Worm (Caenorhabditis elegans) whole organism, L4 larva: ENCODE results near the gene pap-2.
A peak's percentile ranks its signal among the peaks of the same experiment; 100 is the strongest.

Experiments
- D1046.2 ChIP-seq: fragments of 200-800 bp; sonication (Bioruptor generic); IDR thresholded peaks from 2 replicates; pipeline ENCODE4 v1.3.6; 2022; ENCODE audit warnings: missing genetic modification characterization, missing compliant biosample characterization
- F10B5.3 ChIP-seq: sonication (generic microtip); optimal IDR thresholded peaks from 2 replicates; lab custom pipeline; 2016; ENCODE audit warnings: mild to moderate bottlenecking, missing genetic modification characterization, missing compliant biosample characterization
- R02D3.7 ChIP-seq: fragments of 150-350 bp; sonication (generic microtip); optimal IDR thresholded peaks from 3 replicates; lab custom pipeline; 2014; ENCODE audit warnings: missing biosample characterization, missing genetic modification characterization
- T20F7.1 ChIP-seq: fragments of 200-800 bp; sonication (Bioruptor generic); optimal IDR thresholded peaks from 2 replicates; lab custom pipeline; 2018; ENCODE audit warnings: mild to moderate bottlenecking, missing genetic modification characterization, missing compliant biosample characterization
- ZK337.2 ChIP-seq: fragments of 200-800 bp; sonication (Bioruptor generic); IDR thresholded peaks from 2 replicates; pipeline ENCODE4 v1.3.6; 2022; ENCODE audit warnings: missing genetic modification reagents, missing genetic modification characterization, missing compliant biosample characterization
- aha-1 ChIP-seq: fragments of 150-350 bp; peaks from one replicate; lab custom pipeline; 2014; ENCODE audit warnings: missing biosample characterization, missing genetic modification characterization
- aly-2 ChIP-seq: sonication (generic microtip); optimal IDR thresholded peaks from 2 replicates; lab custom pipeline; 2018; ENCODE audit warnings: missing biosample characterization, missing genetic modification characterization
- arid-1 ChIP-seq: fragments of 200-800 bp; sonication (Bioruptor generic); conservative IDR thresholded peaks from 2 replicates; pipeline ENCODE4 v1.3.6; 2022; ENCODE audit warnings: missing genetic modification reagents, missing genetic modification characterization, missing compliant biosample characterization
- attf-4 ChIP-seq: sonication (generic microtip); optimal IDR thresholded peaks from 3 replicates; lab custom pipeline; 2017; ENCODE audit warnings: missing biosample characterization, missing genetic modification characterization
- ceh-28 ChIP-seq: fragments of 150-350 bp; optimal IDR thresholded peaks from 2 replicates; lab custom pipeline; 2014; ENCODE audit warnings: missing biosample characterization, missing genetic modification reagents, missing genetic modification characterization
- ceh-32 ChIP-seq: sonication (generic microtip); optimal IDR thresholded peaks from 2 replicates; lab custom pipeline; 2016; ENCODE audit warnings: mild to moderate bottlenecking, missing genetic modification characterization, missing compliant biosample characterization; ENCODE audit not compliant: poor library complexity
- ceh-62 ChIP-seq: sonication (generic microtip); optimal IDR thresholded peaks from 2 replicates; lab custom pipeline; 2017; ENCODE audit warnings: missing biosample characterization, missing genetic modification characterization
- ceh-82 ChIP-seq: sonication (generic microtip); optimal IDR thresholded peaks from 2 replicates; lab custom pipeline; 2017; ENCODE audit warnings: missing biosample characterization, missing genetic modification characterization
- cey-2 ChIP-seq: sonication (generic microtip); optimal IDR thresholded peaks from 3 replicates; lab custom pipeline; 2017; ENCODE audit warnings: missing genetic modification characterization, mild to moderate bottlenecking, missing compliant biosample characterization, antibody characterized with exemption, borderline replicate concordance; ENCODE audit not compliant: insufficient read depth
- daf-12 ChIP-seq: fragments of 150-350 bp; optimal IDR thresholded peaks from 2 replicates; lab custom pipeline; 2014; ENCODE audit warnings: missing biosample characterization, missing genetic modification reagents, missing genetic modification characterization
- daf-19 ChIP-seq: fragments of 200-800 bp; sonication (Bioruptor generic); conservative IDR thresholded peaks from 2 replicates; pipeline ENCODE4 v1.3.6; 2022; ENCODE audit warnings: missing genetic modification characterization, missing compliant biosample characterization
- dmd-8 ChIP-seq: fragments of 200-800 bp; sonication (Bioruptor generic); IDR thresholded peaks from 2 replicates; pipeline ENCODE4 v1.3.6; 2022; ENCODE audit warnings: missing genetic modification characterization, missing compliant biosample characterization
- dpl-1 ChIP-seq: fragments of 150-350 bp; optimal IDR thresholded peaks from 2 replicates; lab custom pipeline; 2014; ENCODE audit warnings: missing biosample characterization, missing genetic modification reagents, missing genetic modification characterization
- duxl-1 ChIP-seq: sonication (generic microtip); optimal IDR thresholded peaks from 2 replicates; lab custom pipeline; 2016; ENCODE audit warnings: mild to moderate bottlenecking, missing genetic modification characterization, moderate library complexity, missing compliant biosample characterization; ENCODE audit not compliant: poor library complexity
- dve-1 ChIP-seq: sonication (generic microtip); optimal IDR thresholded peaks from 2 replicates; lab custom pipeline; 2017; ENCODE audit warnings: antibody characterized with exemption, mild to moderate bottlenecking, missing genetic modification characterization, missing compliant biosample characterization; ENCODE audit not compliant: insufficient read depth
- egl-27 ChIP-seq: sonication (generic microtip); optimal IDR thresholded peaks from 3 replicates; lab custom pipeline; 2017; ENCODE audit warnings: missing biosample characterization, missing genetic modification reagents, missing genetic modification characterization
- fkh-10 ChIP-seq: fragments of 150-350 bp; optimal IDR thresholded peaks from 2 replicates; lab custom pipeline; 2014; ENCODE audit warnings: missing biosample characterization, missing genetic modification reagents, missing genetic modification characterization
- hif-1 ChIP-seq, 2 experiments: sonication (generic microtip); optimal IDR thresholded peaks; 2 replicates each; lab custom pipeline; 2016 to 2017; ENCODE audit warnings: missing compliant biosample characterization in 2 of 2, missing genetic modification characterization in 2 of 2, missing genetic modification reagents in 2 of 2, missing genotype in 2 of 2, mild to moderate bottlenecking in 1 of 2
- hlh-30 ChIP-seq: sonication (generic microtip); optimal IDR thresholded peaks from 2 replicates; lab custom pipeline; 2017; ENCODE audit warnings: antibody characterized with exemption, mild to moderate bottlenecking, missing genetic modification characterization, missing compliant biosample characterization; ENCODE audit not compliant: insufficient read depth
- lin-15B ChIP-seq: fragments of 150-350 bp; sonication (generic microtip); optimal IDR thresholded peaks from 3 replicates; lab custom pipeline; 2014; ENCODE audit warnings: missing biosample characterization, missing genetic modification characterization
- lir-3 ChIP-seq: sonication (generic microtip); optimal IDR thresholded peaks from 2 replicates; lab custom pipeline; 2016; ENCODE audit warnings: mild to moderate bottlenecking, missing genetic modification characterization, missing compliant biosample characterization
- madf-9 ChIP-seq: fragments of 200-800 bp; sonication (Bioruptor generic); conservative IDR thresholded peaks from 2 replicates; pipeline ENCODE4 v1.3.6; 2022; ENCODE audit warnings: missing genetic modification reagents, missing genetic modification characterization, missing compliant biosample characterization
- mdt-29 ChIP-seq: fragments of 200-800 bp; sonication (Bioruptor generic); IDR thresholded peaks from 2 replicates; pipeline ENCODE4 v1.3.6; 2022; ENCODE audit warnings: missing genetic modification reagents, missing genetic modification characterization, missing compliant biosample characterization
- mep-1 ChIP-seq: fragments of 150-350 bp; sonication (generic microtip); optimal IDR thresholded peaks from 3 replicates; lab custom pipeline; 2014; ENCODE audit warnings: missing biosample characterization, missing genetic modification characterization
- mxl-2 ChIP-seq: fragments of 200-800 bp; sonication (Bioruptor generic); conservative IDR thresholded peaks from 2 replicates; pipeline ENCODE4 v1.3.6; 2022; ENCODE audit warnings: missing genetic modification reagents, missing genetic modification characterization, missing compliant biosample characterization
- nhr-111 ChIP-seq: fragments of 200-800 bp; sonication (Bioruptor generic); optimal IDR thresholded peaks from 2 replicates; lab custom pipeline; 2018; ENCODE audit warnings: mild to moderate bottlenecking, missing genetic modification characterization, missing compliant biosample characterization
- nhr-237 ChIP-seq: sonication (generic microtip); optimal IDR thresholded peaks from 2 replicates; lab custom pipeline; 2017; ENCODE audit warnings: missing biosample characterization, missing genetic modification characterization
- nhr-28 ChIP-seq: fragments of 150-350 bp; optimal IDR thresholded peaks from 2 replicates; lab custom pipeline; 2014; ENCODE audit warnings: missing biosample characterization, missing genetic modification characterization
- nhr-42 ChIP-seq: fragments of 200-800 bp; sonication (Bioruptor generic); IDR thresholded peaks from 2 replicates; pipeline ENCODE4 v1.3.6; 2022; ENCODE audit warnings: missing genetic modification characterization, missing compliant biosample characterization
- nhr-48 ChIP-seq: sonication (generic microtip); optimal IDR thresholded peaks from 2 replicates; lab custom pipeline; 2016; ENCODE audit warnings: mild to moderate bottlenecking, missing genetic modification characterization, missing compliant biosample characterization
- nhr-6 ChIP-seq: fragments of 150-350 bp; optimal IDR thresholded peaks from 2 replicates; lab custom pipeline; 2014; ENCODE audit warnings: missing biosample characterization, missing genetic modification characterization
- nhr-76 ChIP-seq: fragments of 150-350 bp; optimal IDR thresholded peaks from 2 replicates; lab custom pipeline; 2014; ENCODE audit warnings: missing biosample characterization, missing genetic modification characterization
- nhr-77 ChIP-seq: fragments of 150-350 bp; optimal IDR thresholded peaks from 2 replicates; lab custom pipeline; 2014; ENCODE audit warnings: missing biosample characterization, missing genetic modification characterization
- pha-4 ChIP-seq, 2 experiments: fragments of 150-350 bp in 1 of 2; fragments of 200-800 bp in 1 of 2; sonication (Bioruptor generic) in 1 of 2; IDR thresholded peaks in 1 of 2; optimal IDR thresholded peaks in 1 of 2; 2 replicates each; pipeline versions ENCODE4 v1.3.6 to Lab custom; 2014 to 2022; ENCODE audit warnings: missing genetic modification characterization in 2 of 2, missing genetic modification reagents in 2 of 2, missing biosample characterization in 1 of 2, missing compliant biosample characterization in 1 of 2
- pqm-1 ChIP-seq: sonication (generic microtip); optimal IDR thresholded peaks from 2 replicates; lab custom pipeline; 2017; ENCODE audit warnings: missing biosample characterization, missing genetic modification characterization
- saeg-2 ChIP-seq: fragments of 200-800 bp; sonication (Bioruptor generic); IDR thresholded peaks from 2 replicates; pipeline ENCODE4 v1.3.6; 2022; ENCODE audit warnings: missing genetic modification reagents, missing genetic modification characterization, missing compliant biosample characterization
- skn-1 ChIP-seq: fragments of 150-350 bp; optimal IDR thresholded peaks from 2 replicates; lab custom pipeline; 2014; ENCODE audit warnings: missing biosample characterization, missing genetic modification characterization
- snpc-1.2 ChIP-seq: fragments of 200-800 bp; sonication (Bioruptor generic); IDR thresholded peaks from 2 replicates; pipeline ENCODE4 v1.3.6; 2022; ENCODE audit warnings: missing genetic modification reagents, missing genetic modification characterization, missing compliant biosample characterization
- spr-1 ChIP-seq: sonication (generic microtip); optimal IDR thresholded peaks from 2 replicates; lab custom pipeline; 2016; ENCODE audit warnings: mild to moderate bottlenecking, missing genetic modification characterization, missing compliant biosample characterization
- tag-97 ChIP-seq: fragments of 200-800 bp; sonication (Bioruptor generic); IDR thresholded peaks from 2 replicates; pipeline ENCODE4 v1.3.6; 2022; ENCODE audit warnings: missing genetic modification characterization, missing compliant biosample characterization
- unc-130 ChIP-seq: sonication (generic microtip); optimal IDR thresholded peaks from 2 replicates; lab custom pipeline; 2016; ENCODE audit warnings: missing genetic modification reagents, missing genetic modification characterization, missing compliant biosample characterization
- unc-39 ChIP-seq: sonication (generic microtip); optimal IDR thresholded peaks from 2 replicates; lab custom pipeline; 2017; ENCODE audit warnings: missing biosample characterization, missing genetic modification characterization
- unc-62 ChIP-seq, 3 experiments: fragments of 150-350 bp in 1 of 3; sonication (generic microtip); optimal IDR thresholded peaks in 2 of 3; peaks in 1 of 3; 1 replicate in 1 of 3; 2 replicates in 2 of 3; lab custom pipeline; 2014 to 2017; ENCODE audit warnings: missing biosample characterization in 3 of 3, missing genetic modification characterization in 3 of 3, missing genetic modification reagents in 3 of 3, missing genotype in 1 of 3
- zag-1 ChIP-seq: fragments of 150-350 bp; optimal IDR thresholded peaks from 2 replicates; lab custom pipeline; 2014; ENCODE audit warnings: missing biosample characterization, missing genetic modification characterization
- zfp-3 ChIP-seq: fragments of 200-800 bp; sonication (Bioruptor generic); conservative IDR thresholded peaks from 2 replicates; pipeline ENCODE4 v1.3.6; 2022; ENCODE audit warnings: missing genetic modification reagents, missing genetic modification characterization, missing compliant biosample characterization
- zip-11 ChIP-seq: fragments of 200-800 bp; sonication (Bioruptor generic); IDR thresholded peaks from 2 replicates; pipeline ENCODE4 v1.3.6; 2022; ENCODE audit warnings: missing genetic modification characterization, missing compliant biosample characterization
- ztf-7 ChIP-seq: fragments of 150-350 bp; optimal IDR thresholded peaks from 2 replicates; lab custom pipeline; 2014; ENCODE audit warnings: missing biosample characterization, missing genetic modification characterization

pap-2 gene

ce11 chrII:9621121-9621520 is 11.9 kb upstream of the pap-2 start (continued):
- TF ChIP-seq mxl-2 (GFP tag; lab: Robert Waterston, UW) (no peak), nhr-6 (tag; lab: Kevin White, UChicago) (peak; percentile 7), aly-2 (tag; lab: Kevin White, UChicago) (no peak), ceh-62 (tag; lab: Kevin White, UChicago) (no peak), ceh-28 (tag; lab: Kevin White, UChicago) (no peak), nhr-76 (tag; lab: Kevin White, UChicago) (no peak), nhr-48 (tag; lab: Kevin White, UChicago) (no peak), ceh-32 (no peak), T20F7.1 (GFP tag; lab: Kevin White, UChicago) (no peak), mep-1 (no peak), duxl-1 (tag; lab: Kevin White, UChicago) (no peak), dpl-1 (GFP tag; lab: Kevin White, UChicago) (no peak), ZK337.2 (GFP tag; lab: Robert Waterston, UW) (no peak), ztf-7 (tag; lab: Kevin White, UChicago) (no peak), dmd-8 (GFP tag; lab: Robert Waterston, UW) (no peak), egl-27 (tag; lab: Kevin White, UChicago) (no peak), skn-1 (no peak), arid-1 (GFP tag; lab: Robert Waterston, UW) (no peak), nhr-237 (tag; lab: Kevin White, UChicago) (no peak), nhr-42 (GFP tag; lab: Robert Waterston, UW) (no peak), zfp-3 (GFP tag; lab: Robert Waterston, UW) (no peak), mdt-29 (GFP tag; lab: Robert Waterston, UW) (no peak), D1046.2 (no peak), R02D3.7 (tag; lab: Kevin White, UChicago) (no peak), lir-3 (tag; lab: Kevin White, UChicago) (no peak), aha-1 (tag; lab: Kevin White, UChicago) (peak; percentile 96), pqm-1 (tag; lab: Kevin White, UChicago) (no peak), snpc-1.2 (GFP tag; lab: Robert Waterston, UW) (no peak), dve-1 (tag; lab: Kevin White, UChicago) (no peak), madf-9 (GFP tag; lab: Robert Waterston, UW) (no peak), nhr-111 (no peak), lin-15B (tag; lab: Kevin White, UChicago) (no peak), spr-1 (tag; lab: Kevin White, UChicago) (no peak), cey-2 (tag; lab: Kevin White, UChicago) (no peak), fkh-10 (GFP tag; lab: Kevin White, UChicago) (no peak), saeg-2 (GFP tag; lab: Robert Waterston, UW) (no peak), daf-12 (tag; lab: Kevin White, UChicago) (no peak), F10B5.3 (tag; lab: Kevin White, UChicago) (no peak), unc-39 (no peak), attf-4 (no peak), zip-11 (GFP tag; lab: Robert Waterston, UW) (no peak), nhr-28 (tag; lab: Kevin White, UChicago) (peak; percentile 37), hif-1 (tag; optimal IDR thresholded peaks at IDR 0.05; lab: Kevin White, UChicago) (no peak), nhr-77 (tag; lab: Kevin White, UChicago) (no peak), hlh-30 (tag; lab: Kevin White, UChicago) (peak; percentile 19), ceh-82 (tag; lab: Kevin White, UChicago) (no peak), zag-1 (tag; lab: Kevin White, UChicago) (no peak), daf-19 (GFP tag; lab: Robert Waterston, UW) (no peak), unc-62 (GFP tag; optimal IDR thresholded peaks at IDR 0.05 in 1 of 2; lab: Kevin White, UChicago) (peak in 1 of 2 experiments; percentile 71), unc-62 (tag; optimal IDR thresholded peaks at IDR 0.05; lab: Kevin White, UChicago) (no peak), unc-130 (no peak), tag-97 (GFP tag; lab: Robert Waterston, UW) (no peak), pha-4 (GFP tag; IDR thresholded peaks at IDR 0.05; lab: Robert Waterston, UW) (no peak; the same call in none of the 2 replicates), pha-4 (tag; optimal IDR thresholded peaks at IDR 0.05; lab: Kevin White, UChicago) (peak; percentile 37)
